Fruit fly (Drosophila melanogaster) whole organism, embryonic: ENCODE measurements around the gene SKIP.

ENCODE experiments used
- Adf1 ChIP-seq: fragments of 200-800 bp; sonication (Bioruptor generic); IDR thresholded peaks from 2 replicates; pipeline ENCODE4 v1.3.6; 2022; ENCODE audit warnings: missing biosample characterization, missing genetic modification characterization
- Aef1 ChIP-seq: fragments of 200-800 bp; sonication (Bioruptor generic); IDR thresholded peaks from 3 replicates; pipeline ENCODE4 v1.3.6; 2022; ENCODE audit warnings: missing biosample characterization, missing genetic modification characterization
- Antp ChIP-seq: fragments of 200-800 bp; sonication (Bioruptor generic); optimal IDR thresholded peaks from 3 replicates; lab custom pipeline; 2016; ENCODE audit warnings: missing biosample characterization, missing genetic modification characterization
- Atf3 ChIP-seq: fragments of 200-800 bp; sonication (Bioruptor generic); optimal IDR thresholded peaks from 3 replicates; lab custom pipeline; 2016; ENCODE audit warnings: missing biosample characterization, missing genetic modification characterization
- B-H2 ChIP-seq: fragments of 200-800 bp; sonication (Bioruptor generic); optimal IDR thresholded peaks from 2 replicates; lab custom pipeline; 2018; ENCODE audit warnings: missing biosample characterization, mild to moderate bottlenecking, missing genetic modification characterization
- BEAF-32 ChIP-seq: fragments of 200-800 bp; sonication (Bioruptor generic); optimal IDR thresholded peaks from 3 replicates; lab custom pipeline; 2017; ENCODE audit warnings: missing biosample characterization, missing genetic modification characterization, mild to moderate bottlenecking, moderate library complexity, missing genetic modification reagents
- CG10267 ChIP-seq: fragments of 200-800 bp; sonication (Bioruptor generic); optimal IDR thresholded peaks from 2 replicates; lab custom pipeline; 2018; ENCODE audit warnings: missing biosample characterization, mild to moderate bottlenecking, missing genetic modification characterization, moderate library complexity
- CG10274 ChIP-seq: fragments of 200-800 bp; sonication (Bioruptor generic); optimal IDR thresholded peaks from 3 replicates; lab custom pipeline; 2017; ENCODE audit warnings: missing biosample characterization, mild to moderate bottlenecking, missing genetic modification characterization
- CG10431 ChIP-seq: fragments of 200-800 bp; sonication (Bioruptor generic); optimal IDR thresholded peaks from 3 replicates; lab custom pipeline; 2018; ENCODE audit warnings: missing biosample characterization, mild to moderate bottlenecking, missing genetic modification characterization
- CG11398 ChIP-seq: fragments of 200-800 bp; sonication (Bioruptor generic); optimal IDR thresholded peaks from 2 replicates; lab custom pipeline; 2016; ENCODE audit warnings: missing biosample characterization, missing genetic modification characterization
- CG11723 ChIP-seq: fragments of 200-800 bp; sonication (Bioruptor generic); optimal IDR thresholded peaks from 2 replicates; lab custom pipeline; 2017; ENCODE audit warnings: missing biosample characterization, mild to moderate bottlenecking, missing genetic modification characterization
- CG12104 ChIP-seq: fragments of 200-800 bp; sonication (Bioruptor generic); optimal IDR thresholded peaks from 3 replicates; lab custom pipeline; 2016; ENCODE audit warnings: missing biosample characterization, missing genetic modification characterization
- CG12299 ChIP-seq: fragments of 200-800 bp; sonication (Bioruptor generic); optimal IDR thresholded peaks from 2 replicates; lab custom pipeline; 2018; ENCODE audit warnings: missing biosample characterization, mild to moderate bottlenecking, missing genetic modification characterization
- CG12391 ChIP-seq: fragments of 200-800 bp; sonication (Bioruptor generic); optimal IDR thresholded peaks from 3 replicates; lab custom pipeline; 2018; ENCODE audit warnings: missing biosample characterization, mild to moderate bottlenecking, missing genetic modification characterization, moderate library complexity
- CG17328 ChIP-seq: fragments of 200-800 bp; sonication (Bioruptor generic); IDR thresholded peaks from 2 replicates; pipeline ENCODE4 v1.3.6; 2022; ENCODE audit warnings: missing biosample characterization, missing genetic modification characterization
- CG17568 ChIP-seq: fragments of 200-800 bp; sonication (Bioruptor generic); optimal IDR thresholded peaks from 2 replicates; lab custom pipeline; 2018; ENCODE audit warnings: missing biosample characterization, mild to moderate bottlenecking, missing genetic modification characterization, moderate library complexity
- CG34422 ChIP-seq: fragments of 200-800 bp; sonication (Bioruptor generic); IDR thresholded peaks from 3 replicates; pipeline ENCODE4 v1.3.6; 2022; ENCODE audit warnings: missing biosample characterization, missing genetic modification characterization
- CG3995 ChIP-seq: fragments of 200-800 bp; sonication (Bioruptor generic); optimal IDR thresholded peaks from 3 replicates; lab custom pipeline; 2016; ENCODE audit warnings: missing biosample characterization, missing genetic modification characterization
- CG4328 ChIP-seq: fragments of 200-800 bp; sonication (Bioruptor generic); optimal IDR thresholded peaks from 3 replicates; lab custom pipeline; 2017; ENCODE audit warnings: missing biosample characterization, missing genetic modification reagents, missing genetic modification characterization
- CG4360 ChIP-seq: fragments of 200-800 bp; sonication (Bioruptor generic); IDR thresholded peaks from 2 replicates; pipeline ENCODE4 v1.3.6; 2022; ENCODE audit warnings: missing biosample characterization, missing genetic modification characterization
- CG7928 ChIP-seq: fragments of 200-800 bp; sonication (Bioruptor generic); optimal IDR thresholded peaks from 2 replicates; lab custom pipeline; 2017; ENCODE audit warnings: missing biosample characterization, mild to moderate bottlenecking, missing genetic modification characterization
- CG8281 ChIP-seq: fragments of 200-800 bp; sonication (Bioruptor generic); optimal IDR thresholded peaks from 2 replicates; lab custom pipeline; 2018; ENCODE audit warnings: missing biosample characterization, mild to moderate bottlenecking, missing genetic modification characterization, moderate library complexity
- CHES-1-like ChIP-seq: fragments of 200-800 bp; sonication (Bioruptor generic); optimal IDR thresholded peaks from 2 replicates; lab custom pipeline; 2016; ENCODE audit warnings: missing biosample characterization, missing genetic modification characterization
- CTCF ChIP-seq: fragments of 200-800 bp; sonication (Bioruptor generic); optimal IDR thresholded peaks from 2 replicates; lab custom pipeline; 2017; ENCODE audit warnings: missing biosample characterization, mild to moderate bottlenecking, missing genetic modification characterization, moderate library complexity
- Chrac-16 ChIP-seq: fragments of 200-800 bp; sonication (Bioruptor generic); optimal IDR thresholded peaks from 3 replicates; lab custom pipeline; 2016; ENCODE audit warnings: missing biosample characterization, missing genetic modification characterization
- Dip2 ChIP-seq: fragments of 200-800 bp; sonication (Bioruptor generic); IDR thresholded peaks from 2 replicates; pipeline ENCODE4 v1.3.6; 2022; ENCODE audit warnings: missing biosample characterization, missing genetic modification characterization
- E2f2 ChIP-seq: fragments of 200-800 bp; sonication (Bioruptor generic); IDR thresholded peaks from 2 replicates; pipeline ENCODE4 v1.3.6; 2022; ENCODE audit warnings: missing biosample characterization, missing genetic modification characterization
- NK7.1 ChIP-seq: fragments of 200-800 bp; sonication (Bioruptor generic); optimal IDR thresholded peaks from 3 replicates; lab custom pipeline; 2016; ENCODE audit warnings: missing biosample characterization, missing genetic modification characterization
- Optix ChIP-seq: fragments of 200-800 bp; sonication (Bioruptor generic); IDR thresholded peaks from 3 replicates; pipeline ENCODE4 v1.3.6; 2022; ENCODE audit warnings: missing biosample characterization, missing genetic modification characterization
- Sox102F ChIP-seq: fragments of 200-800 bp; sonication (Bioruptor generic); optimal IDR thresholded peaks from 2 replicates; lab custom pipeline; 2018; ENCODE audit warnings: missing biosample characterization, mild to moderate bottlenecking, missing genetic modification characterization, moderate library complexity
- YL-1 ChIP-seq: fragments of 200-800 bp; sonication (Bioruptor generic); optimal IDR thresholded peaks from 3 replicates; lab custom pipeline; 2017; ENCODE audit warnings: missing biosample characterization, mild to moderate bottlenecking, missing genetic modification characterization
- aop ChIP-seq: fragments of 200-800 bp; sonication (Bioruptor generic); IDR thresholded peaks from 2 replicates; pipeline ENCODE4 v1.3.6; 2022; ENCODE audit warnings: missing biosample characterization, missing genetic modification characterization
- ato ChIP-seq: fragments of 200-800 bp; sonication (Bioruptor generic); IDR thresholded peaks from 2 replicates; pipeline ENCODE4 v1.3.6; 2022; ENCODE audit warnings: missing biosample characterization, missing genetic modification characterization; ENCODE audit not compliant: partially characterized antibody
- az2 ChIP-seq: fragments of 200-800 bp; sonication (Bioruptor generic); optimal IDR thresholded peaks from 3 replicates; lab custom pipeline; 2016; ENCODE audit warnings: missing biosample characterization, missing genetic modification characterization
- bigmax ChIP-seq: fragments of 200-800 bp; sonication (Bioruptor generic); optimal IDR thresholded peaks from 2 replicates; lab custom pipeline; 2018; ENCODE audit warnings: missing biosample characterization, mild to moderate bottlenecking, missing genetic modification characterization
- cad ChIP-seq: fragments of >200 bp; optimal IDR thresholded peaks from 2 replicates; lab custom pipeline; 2017; ENCODE audit warnings: missing biosample characterization, missing genetic modification characterization
- cwo ChIP-seq: fragments of 200-800 bp; sonication (Bioruptor generic); optimal IDR thresholded peaks from 3 replicates; lab custom pipeline; 2017; ENCODE audit warnings: missing biosample characterization, missing genetic modification characterization, mild to moderate bottlenecking, moderate library complexity, missing genetic modification reagents
- ems ChIP-seq: fragments of 200-800 bp; sonication (Bioruptor generic); optimal IDR thresholded peaks from 3 replicates; lab custom pipeline; 2016; ENCODE audit warnings: missing biosample characterization, missing genetic modification characterization
- gt ChIP-seq: fragments of 200-800 bp; sonication (Bioruptor generic); IDR thresholded peaks from 2 replicates; pipeline ENCODE4 v1.3.6; 2022; ENCODE audit warnings: missing biosample characterization, missing genetic modification characterization
- hbn ChIP-seq: fragments of 200-800 bp; sonication (Bioruptor generic); IDR thresholded peaks from 2 replicates; pipeline ENCODE4 v1.3.6; 2022; ENCODE audit warnings: missing biosample characterization, missing genetic modification characterization; ENCODE audit not compliant: partially characterized antibody
- lab ChIP-seq: fragments of 200-800 bp; sonication (Bioruptor generic); optimal IDR thresholded peaks from 3 replicates; lab custom pipeline; 2017; ENCODE audit warnings: missing biosample characterization, missing genetic modification characterization, mild to moderate bottlenecking, moderate library complexity, missing genetic modification reagents
- otp ChIP-seq: fragments of 200-800 bp; sonication (Bioruptor generic); IDR thresholded peaks from 3 replicates; pipeline ENCODE4, ENCODE4 v1.3.6; 2022; ENCODE audit warnings: missing biosample characterization, missing genetic modification characterization
- p53 ChIP-seq: fragments of 200-800 bp; sonication (Bioruptor generic); optimal IDR thresholded peaks from 2 replicates; lab custom pipeline; 2016; ENCODE audit warnings: missing biosample characterization, missing genetic modification characterization
- pita ChIP-seq: fragments of 200-800 bp; sonication (Bioruptor generic); optimal IDR thresholded peaks from 2 replicates; lab custom pipeline; 2017; ENCODE audit warnings: missing biosample characterization, mild to moderate bottlenecking, missing genetic modification characterization
- pros ChIP-seq: fragments of 200-800 bp; sonication (Bioruptor generic); optimal IDR thresholded peaks from 3 replicates; lab custom pipeline; 2019; ENCODE audit warnings: missing biosample characterization, mild to moderate bottlenecking, missing genetic modification characterization, moderate library complexity
- pzg ChIP-seq: fragments of 200-800 bp; sonication (Bioruptor generic); optimal IDR thresholded peaks from 3 replicates; lab custom pipeline; 2018; ENCODE audit warnings: missing biosample characterization, mild to moderate bottlenecking, missing genetic modification characterization, moderate library complexity
- sc ChIP-seq, 3 experiments: fragments of >200 bp in 2 of 3; fragments of 200-800 bp in 1 of 3; sonication (Bioruptor generic) in 1 of 3; optimal IDR thresholded peaks; 2 replicates in 2 of 3; 3 replicates in 1 of 3; lab custom pipeline; 2017; ENCODE audit warnings: mild to moderate bottlenecking in 1 of 3, missing biosample characterization in 1 of 3, missing genetic modification characterization in 1 of 3, missing genetic modification reagents in 1 of 3
- ssp ChIP-seq: fragments of 200-800 bp; sonication (Bioruptor generic); IDR thresholded peaks from 2 replicates; pipeline ENCODE4 v1.3.6; 2022; ENCODE audit warnings: missing biosample characterization, missing genetic modification characterization
- trh ChIP-seq: fragments of 200-800 bp; sonication (Bioruptor generic); optimal IDR thresholded peaks from 2 replicates; lab custom pipeline; 2016; ENCODE audit warnings: missing biosample characterization, missing genetic modification characterization
- unpg ChIP-seq: fragments of 200-800 bp; sonication (Bioruptor generic); optimal IDR thresholded peaks from 3 replicates; lab custom pipeline; 2018; ENCODE audit warnings: missing biosample characterization, mild to moderate bottlenecking, missing genetic modification characterization, moderate library complexity
- wor ChIP-seq: fragments of 200-800 bp; sonication (Bioruptor generic); IDR thresholded peaks from 2 replicates; pipeline ENCODE4 v1.3.6; 2022; ENCODE audit warnings: missing biosample characterization, missing genetic modification characterization

SKIP gene

DNA sequence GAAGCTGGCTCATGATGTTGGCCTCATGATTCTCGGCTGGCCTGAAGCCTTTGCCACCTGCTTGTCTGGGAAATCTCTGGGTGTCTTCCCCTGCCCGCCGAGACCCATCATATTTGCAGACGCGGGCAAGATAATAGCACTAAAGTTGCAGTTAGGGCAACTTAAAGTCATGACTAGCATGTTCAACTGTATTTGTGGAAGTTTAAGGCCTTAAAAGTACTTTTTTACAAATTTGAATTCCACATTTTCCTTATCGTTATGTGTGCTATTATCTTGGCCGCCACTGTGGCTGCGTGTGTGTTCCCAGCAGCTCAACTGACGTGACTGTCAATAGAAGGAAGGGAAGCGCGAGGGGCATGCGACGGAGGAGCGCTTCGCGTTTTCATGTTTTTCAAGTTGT lies 5.5 kb downstream of the SKIP start (continued):
- TF ChIP-seq CG34422 (GFP tag; lab: Robert Waterston, UW) (peak; percentile 72; the same call in 1 of the 3 replicates), CG17568 (peak; percentile 33), CG17328 (GFP tag; lab: Robert Waterston, UW) (peak; percentile 82), Dip2 (GFP tag; lab: Robert Waterston, UW) (no peak), pzg (GFP tag; lab: Kevin White, UChicago) (no peak), otp (GFP tag; lab: Robert Waterston, UW) (peak; percentile 79; the same call in 2 of the 3 replicates), NK7.1 (GFP tag; lab: Kevin White, UChicago) (no peak), trh (GFP tag; lab: Kevin White, UChicago) (no peak), Adf1 (GFP tag; lab: Robert Waterston, UW) (no peak), ato (GFP tag; lab: Robert Waterston, UW) (no peak), CG3995 (GFP tag; lab: Kevin White, UChicago) (no peak), CG10431 (no peak), CG11398 (GFP tag; lab: Kevin White, UChicago) (peak; percentile 25), ssp (GFP tag; lab: Robert Waterston, UW) (peak; percentile 66), CG8281 (no peak), CTCF (GFP tag; lab: Kevin White, UChicago) (peak; percentile 19), wor (GFP tag; lab: Robert Waterston, UW) (peak; percentile 57), aop (GFP tag; lab: Robert Waterston, UW) (no peak), CG11723 (GFP tag; lab: Kevin White, UChicago) (peak; percentile 20), pita (GFP tag; lab: Kevin White, UChicago) (no peak), B-H2 (GFP tag; lab: Kevin White, UChicago) (no peak), CG4360 (GFP tag; lab: Robert Waterston, UW) (peak; percentile 62), CG12104 (GFP tag; lab: Kevin White, UChicago) (no peak), p53 (no peak), hbn (GFP tag; lab: Robert Waterston, UW) (no peak), CG12391 (tag; lab: Kevin White, UChicago) (peak; percentile 67), bigmax (GFP tag; lab: Kevin White, UChicago) (no peak), Optix (GFP tag; lab: Robert Waterston, UW) (peak; percentile 74), sc (optimal IDR thresholded peaks at IDR 0.05; lab: Kevin White, UChicago) (no peak), sc (GFP tag; optimal IDR thresholded peaks at IDR 0.05; lab: Kevin White, UChicago) (peak; percentile 37), gt (peak; percentile 65), cad (GFP tag; lab: Kevin White, UChicago) (no peak), Aef1 (peak; percentile 61; the same call in 2 of the 3 replicates), pros (GFP tag; lab: Kevin White, UChicago) (no peak), Atf3 (peak; percentile 12), CG12299 (tag; lab: Kevin White, UChicago) (no peak), az2 (GFP tag; lab: Kevin White, UChicago) (peak; percentile 74), CG4328 (GFP tag; lab: Kevin White, UChicago) (no peak), YL-1 (GFP tag; lab: Kevin White, UChicago) (no peak), Antp (GFP tag; lab: Kevin White, UChicago) (peak; percentile 80), E2f2 (GFP tag; lab: Robert Waterston, UW) (peak; percentile 50; the same call in 1 of the 2 replicates), ems (GFP tag; lab: Kevin White, UChicago) (peak; percentile 42), Sox102F (GFP tag; lab: Kevin White, UChicago) (peak; percentile 73), unpg (GFP tag; lab: Kevin White, UChicago) (peak; percentile 84), BEAF-32 (GFP tag; lab: Kevin White, UChicago) (no peak), CG7928 (GFP tag; lab: Kevin White, UChicago) (no peak), lab (GFP tag; lab: Kevin White, UChicago) (peak; percentile 60), CHES-1-like (no peak), CG10267 (tag; lab: Kevin White, UChicago) (peak; percentile 50), CG10274 (GFP tag; lab: Kevin White, UChicago) (peak; percentile 42), cwo (GFP tag; lab: Kevin White, UChicago) (no peak), Chrac-16 (GFP tag; lab: Kevin White, UChicago) (peak; percentile 60)
